Worm (Caenorhabditis elegans) whole organism, young adult: ENCODE data around the gene mrg-1.

Experiments used
- B0019.2 ChIP-seq: fragments of 200-800 bp; sonication (Bioruptor generic); conservative IDR thresholded peaks from 2 replicates; pipeline ENCODE4 v1.3.6; 2022; ENCODE audit warnings: missing genetic modification reagents, missing genetic modification characterization, missing compliant biosample characterization
- B0035.1 ChIP-seq: sonication (generic microtip); optimal IDR thresholded peaks from 2 replicates; lab custom pipeline; 2016; ENCODE audit warnings: missing genetic modification characterization, mild to moderate bottlenecking, missing compliant biosample characterization, missing genotype, missing genetic modification reagents
- C17E4.6 ChIP-seq: fragments of 200-800 bp; sonication (Bioruptor generic); IDR thresholded peaks from 2 replicates; pipeline ENCODE4 v1.3.6; 2022; ENCODE audit warnings: missing genetic modification reagents, missing genetic modification characterization, missing compliant biosample characterization
- F22D6.2 ChIP-seq: sonication (generic microtip); optimal IDR thresholded peaks from 2 replicates; lab custom pipeline; 2016; ENCODE audit warnings: mild to moderate bottlenecking, missing genetic modification characterization, missing compliant biosample characterization
- F39B2.1 ChIP-seq: fragments of 200-800 bp; sonication (Bioruptor generic); IDR thresholded peaks from 2 replicates; pipeline ENCODE4 v1.3.6; 2022; ENCODE audit warnings: missing genetic modification reagents, missing genetic modification characterization, missing compliant biosample characterization
- F57A8.1 ChIP-seq: fragments of 200-800 bp; sonication (Bioruptor generic); optimal IDR thresholded peaks from 2 replicates; lab custom pipeline; 2018; ENCODE audit warnings: mild to moderate bottlenecking, missing genetic modification characterization, moderate library complexity, missing compliant biosample characterization
- F57C9.4 ChIP-seq: sonication (generic microtip); optimal IDR thresholded peaks from 2 replicates; lab custom pipeline; 2017; ENCODE audit warnings: mild to moderate bottlenecking, missing genetic modification characterization, missing compliant biosample characterization
- K12H6.12 ChIP-seq: fragments of 200-800 bp; sonication (Bioruptor generic); optimal IDR thresholded peaks from 2 replicates; lab custom pipeline; 2018; ENCODE audit warnings: mild to moderate bottlenecking, missing genetic modification characterization, missing compliant biosample characterization
- T07F8.4 ChIP-seq: sonication (generic microtip); optimal IDR thresholded peaks from 2 replicates; lab custom pipeline; 2016; ENCODE audit warnings: mild to moderate bottlenecking, missing genetic modification characterization, moderate library complexity, missing compliant biosample characterization
- Y53G8AR.9 ChIP-seq: fragments of 200-800 bp; sonication (Bioruptor generic); conservative IDR thresholded peaks from 2 replicates; pipeline ENCODE4 v1.3.6; 2022; ENCODE audit warnings: missing genetic modification reagents, missing genetic modification characterization, missing compliant biosample characterization
- Y79H2A.3 ChIP-seq: fragments of 200-800 bp; sonication (Bioruptor generic); conservative IDR thresholded peaks from 2 replicates; pipeline ENCODE4 v1.3.6; 2022; ENCODE audit warnings: missing genetic modification reagents, missing genetic modification characterization, missing compliant biosample characterization
- Y95B8A.8 ChIP-seq: fragments of 200-800 bp; sonication (Bioruptor generic); IDR thresholded peaks from 2 replicates; pipeline ENCODE4 v1.3.6; 2022; ENCODE audit warnings: missing genetic modification reagents, missing genetic modification characterization, missing compliant biosample characterization
- athp-1 ChIP-seq: sonication (generic microtip); optimal IDR thresholded peaks from 2 replicates; lab custom pipeline; 2017; ENCODE audit warnings: mild to moderate bottlenecking, missing genetic modification characterization, missing compliant biosample characterization
- ceh-100 ChIP-seq: fragments of 200-800 bp; sonication (Bioruptor generic); IDR thresholded peaks from 2 replicates; pipeline ENCODE4 v1.3.6; 2022; ENCODE audit warnings: missing genetic modification reagents, missing genetic modification characterization, missing compliant biosample characterization
- ceh-58 ChIP-seq: fragments of 200-800 bp; sonication (Bioruptor generic); IDR thresholded peaks from 2 replicates; pipeline ENCODE4 v1.3.6; 2022; ENCODE audit warnings: missing genetic modification characterization, missing compliant biosample characterization
- ceh-79 ChIP-seq: sonication (generic microtip); optimal IDR thresholded peaks from 2 replicates; lab custom pipeline; 2017; ENCODE audit warnings: mild to moderate bottlenecking, missing genetic modification characterization, missing compliant biosample characterization
- ceh-91 ChIP-seq: fragments of 200-800 bp; sonication (Bioruptor generic); IDR thresholded peaks from 2 replicates; pipeline ENCODE4 v1.3.6; 2022; ENCODE audit warnings: missing genetic modification reagents, missing genetic modification characterization, missing compliant biosample characterization
- chd-7 ChIP-seq: sonication (generic microtip); optimal IDR thresholded peaks from 2 replicates; lab custom pipeline; 2016; ENCODE audit warnings: mild to moderate bottlenecking, missing genetic modification characterization, moderate library complexity, missing compliant biosample characterization
- die-1 ChIP-seq: sonication (generic microtip); optimal IDR thresholded peaks from 2 replicates; lab custom pipeline; 2016; ENCODE audit warnings: missing genotype, mild to moderate bottlenecking, missing genetic modification characterization, missing compliant biosample characterization
- dox-1 ChIP-seq: fragments of 200-800 bp; sonication (Bioruptor generic); IDR thresholded peaks from 2 replicates; pipeline ENCODE4 v1.3.6; 2022; ENCODE audit warnings: missing genetic modification reagents, missing genetic modification characterization, missing compliant biosample characterization
- dpff-1 ChIP-seq: sonication (generic microtip); optimal IDR thresholded peaks from 2 replicates; lab custom pipeline; 2017; ENCODE audit warnings: mild to moderate bottlenecking, missing genetic modification characterization, missing compliant biosample characterization
- dpl-1 ChIP-seq: fragments of 150-350 bp; optimal IDR thresholded peaks from 2 replicates; lab custom pipeline; 2014; ENCODE audit warnings: missing biosample characterization, missing genetic modification reagents, missing genetic modification characterization
- egrh-3 ChIP-seq: fragments of 200-800 bp; sonication (Bioruptor generic); IDR thresholded peaks from 2 replicates; pipeline ENCODE4 v1.3.6; 2022; ENCODE audit warnings: missing genetic modification reagents, missing genetic modification characterization, missing compliant biosample characterization
- hlh-26 ChIP-seq: fragments of 200-800 bp; sonication (Bioruptor generic); conservative IDR thresholded peaks from 2 replicates; pipeline ENCODE4 v1.3.6; 2022; ENCODE audit warnings: missing genetic modification reagents, missing genetic modification characterization, missing compliant biosample characterization
- hmg-1.2 ChIP-seq: fragments of 200-800 bp; sonication (Bioruptor generic); IDR thresholded peaks from 2 replicates; pipeline ENCODE4 v1.3.6; 2022; ENCODE audit warnings: missing genetic modification reagents, missing genetic modification characterization, missing compliant biosample characterization
- hrde-1 ChIP-seq: sonication (generic microtip); optimal IDR thresholded peaks from 2 replicates; lab custom pipeline; 2016; ENCODE audit warnings: missing genetic modification characterization, mild to moderate bottlenecking, missing compliant biosample characterization, moderate library complexity, missing genotype, missing genetic modification reagents, borderline replicate concordance
- lag-1 ChIP-seq: fragments of 200-800 bp; sonication (Bioruptor generic); IDR thresholded peaks from 2 replicates; pipeline ENCODE4 v1.3.6; 2022; ENCODE audit warnings: missing genetic modification reagents, missing genetic modification characterization, missing compliant biosample characterization
- let-526 ChIP-seq: fragments of 200-800 bp; sonication (Bioruptor generic); IDR thresholded peaks from 2 replicates; pipeline ENCODE4 v1.3.6; 2022; ENCODE audit warnings: missing genetic modification reagents, missing genetic modification characterization, missing compliant biosample characterization
- let-607 ChIP-seq, 2 experiments: fragments of 200-800 bp in 1 of 2; sonication (Bioruptor generic) in 1 of 2; sonication (generic microtip) in 1 of 2; optimal IDR thresholded peaks; 2 replicates each; lab custom pipeline; 2016 to 2018; ENCODE audit warnings: mild to moderate bottlenecking in 2 of 2, missing compliant biosample characterization in 2 of 2, missing genetic modification characterization in 2 of 2, moderate library complexity in 2 of 2, missing genotype in 1 of 2
- lin-26 ChIP-seq: fragments of 200-800 bp; sonication (Bioruptor generic); IDR thresholded peaks from 2 replicates; pipeline ENCODE4 v1.3.6; 2022; ENCODE audit warnings: missing genetic modification reagents, missing genetic modification characterization, missing compliant biosample characterization
- lin-35 ChIP-seq, 3 experiments: fragments of 150-350 bp in 2 of 3; sonication (generic microtip) in 1 of 3; optimal IDR thresholded peaks; 2 replicates each; lab custom pipeline; 2014 to 2018; ENCODE audit warnings: missing biosample characterization in 3 of 3, missing genetic modification characterization in 3 of 3, missing genetic modification reagents in 3 of 3
- lsl-1 ChIP-seq: fragments of 200-800 bp; sonication (Bioruptor generic); optimal IDR thresholded peaks from 2 replicates; lab custom pipeline; 2018; ENCODE audit warnings: mild to moderate bottlenecking, missing genetic modification characterization, moderate library complexity, missing compliant biosample characterization
- madf-3 ChIP-seq: fragments of 200-800 bp; sonication (Bioruptor generic); IDR thresholded peaks from 2 replicates; pipeline ENCODE4 v1.3.6; 2022; ENCODE audit warnings: missing genetic modification reagents, missing genetic modification characterization, missing compliant biosample characterization
- mxl-1 ChIP-seq: sonication (generic microtip); optimal IDR thresholded peaks from 2 replicates; lab custom pipeline; 2016; ENCODE audit warnings: missing genetic modification characterization, missing compliant biosample characterization
- nhr-120 ChIP-seq: fragments of 200-800 bp; sonication (Bioruptor generic); IDR thresholded peaks from 2 replicates; pipeline ENCODE4 v1.3.6; 2022; ENCODE audit warnings: missing genetic modification characterization, missing compliant biosample characterization
- nhr-179 ChIP-seq: sonication (generic microtip); optimal IDR thresholded peaks from 2 replicates; lab custom pipeline; 2016; ENCODE audit warnings: mild to moderate bottlenecking, missing genetic modification characterization, missing compliant biosample characterization
- nhr-90 ChIP-seq: sonication (generic microtip); optimal IDR thresholded peaks from 2 replicates; lab custom pipeline; 2016; ENCODE audit warnings: missing genotype, mild to moderate bottlenecking, missing genetic modification characterization, missing compliant biosample characterization
- pha-4 ChIP-seq: fragments of 150-350 bp; sonication (generic microtip); optimal IDR thresholded peaks from 2 replicates; lab custom pipeline; 2014; ENCODE audit warnings: missing biosample characterization, missing genetic modification reagents, missing genetic modification characterization
- rec-8 ChIP-seq, 2 experiments: sonication (generic microtip); optimal IDR thresholded peaks; 2 replicates each; lab custom pipeline; 2016; ENCODE audit warnings: mild to moderate bottlenecking in 2 of 2, missing genetic modification characterization in 2 of 2, missing genetic modification reagents in 2 of 2, missing genotype in 2 of 2, missing biosample characterization in 1 of 2, missing compliant biosample characterization in 1 of 2, moderate library complexity in 1 of 2
- rpc-1 ChIP-seq, 2 experiments: fragments of 150-350 bp in 1 of 2; sonication (generic microtip) in 1 of 2; optimal IDR thresholded peaks; 2 replicates each; lab custom pipeline; 2014 to 2018; ENCODE audit warnings: missing biosample characterization in 1 of 2, missing genetic modification characterization in 1 of 2, missing genetic modification reagents in 1 of 2, missing genotype in 1 of 2
- sea-2 ChIP-seq: fragments of 200-800 bp; sonication (Bioruptor generic); IDR thresholded peaks from 2 replicates; pipeline ENCODE4 v1.3.6; 2022; ENCODE audit warnings: missing genetic modification characterization, missing compliant biosample characterization
- snpc-1.3 ChIP-seq: sonication (generic microtip); optimal IDR thresholded peaks from 2 replicates; lab custom pipeline; 2017; ENCODE audit warnings: missing genetic modification characterization, mild to moderate bottlenecking, missing compliant biosample characterization, antibody characterized with exemption, moderate library complexity, missing genotype, missing genetic modification reagents; ENCODE audit not compliant: insufficient read depth
- snpc-4 ChIP-seq, 5 experiments: fragments of 150-350 bp in 1 of 5; sonication (generic microtip) in 4 of 5; optimal IDR thresholded peaks; 2 replicates each; lab custom pipeline; 2014 to 2018; ENCODE audit warnings: missing genetic modification characterization in 5 of 5, missing biosample characterization in 3 of 5, antibody characterized with exemption in 2 of 5, mild to moderate bottlenecking in 2 of 5, missing compliant biosample characterization in 2 of 5, missing genotype in 2 of 5, moderate library complexity in 2 of 5, missing genetic modification reagents in 1 of 5
- tlf-1 ChIP-seq: fragments of 200-800 bp; sonication (Bioruptor generic); optimal IDR thresholded peaks from 2 replicates; lab custom pipeline; 2018; ENCODE audit warnings: mild to moderate bottlenecking, missing genetic modification characterization, missing compliant biosample characterization
- xnd-1 ChIP-seq: sonication (generic microtip); optimal IDR thresholded peaks from 2 replicates; lab custom pipeline; 2016; ENCODE audit warnings: missing genotype, missing genetic modification reagents, missing genetic modification characterization, missing compliant biosample characterization
- ztf-18 ChIP-seq: sonication (generic microtip); optimal IDR thresholded peaks from 2 replicates; lab custom pipeline; 2016; ENCODE audit warnings: missing genotype, mild to moderate bottlenecking, missing genetic modification characterization, missing compliant biosample characterization
- ztf-6 ChIP-seq: fragments of 200-800 bp; sonication (Bioruptor generic); IDR thresholded peaks from 2 replicates; pipeline ENCODE4 v1.3.6; 2022; ENCODE audit warnings: missing genetic modification reagents, missing genetic modification characterization, missing compliant biosample characterization

mrg-1 gene

ce11 chrIII:12906611-12907037 lies 32.2 kb upstream of the mrg-1 start (continued):
- no peak for TF ChIP-seq rpc-1 (optimal IDR thresholded peaks at IDR 0.05; lab: Kevin White, UChicago)
- no peak for TF ChIP-seq rpc-1 (tag; optimal IDR thresholded peaks at IDR 0.05; lab: Kevin White, UChicago)
- TF ChIP-seq athp-1 (tag; lab: Kevin White, UChicago) = peak; percentile 69
- peak; percentile 64; the same call in 1 of the 2 replicates for TF ChIP-seq F39B2.1 (GFP tag; lab: Robert Waterston, UW)
- no peak for TF ChIP-seq F57C9.4
- TF ChIP-seq lag-1 (GFP tag; lab: Robert Waterston, UW) = no peak
- TF ChIP-seq let-526 (GFP tag; lab: Robert Waterston, UW) = no peak
- TF ChIP-seq egrh-3 = no peak
- peak; percentile 75 for TF ChIP-seq B0035.1 (tag; lab: Kevin White, UChicago)
- TF ChIP-seq let-607 (tag; optimal IDR thresholded peaks at IDR 0.05; lab: Kevin White, UChicago) = peak; percentile 13 to 45
- TF ChIP-seq C17E4.6 (GFP tag; lab: Robert Waterston, UW) = no peak
- TF ChIP-seq tlf-1 (GFP tag; lab: Kevin White, UChicago) = peak; percentile 78
- TF ChIP-seq lin-26 (GFP tag; lab: Robert Waterston, UW) = no peak
- TF ChIP-seq die-1 (tag; lab: Kevin White, UChicago) = peak; percentile 38
- TF ChIP-seq ztf-18 (tag; lab: Kevin White, UChicago) = no peak
- no peak for TF ChIP-seq F57A8.1 (GFP tag; lab: Kevin White, UChicago)
- TF ChIP-seq nhr-179 (tag; lab: Kevin White, UChicago) = no peak
- TF ChIP-seq Y53G8AR.9 (GFP tag; lab: Robert Waterston, UW) = peak; percentile 77
- no peak for TF ChIP-seq hlh-26
- TF ChIP-seq hrde-1 (tag; lab: Kevin White, UChicago) = peak; percentile 79
- TF ChIP-seq chd-7 (tag; lab: Kevin White, UChicago) = peak; percentile 78
- TF ChIP-seq B0019.2 = no peak
- TF ChIP-seq F22D6.2 = no peak
- no peak for TF ChIP-seq madf-3 (GFP tag; lab: Robert Waterston, UW)
- peak; percentile 37; the same call in 1 of the 2 replicates for TF ChIP-seq dox-1 (GFP tag; lab: Robert Waterston, UW)
- TF ChIP-seq ceh-100 (GFP tag; lab: Robert Waterston, UW) = no peak
- TF ChIP-seq lin-35 (GFP tag; optimal IDR thresholded peaks at IDR 0.05; lab: Kevin White, UChicago) = peak in 1 of 3 experiments; percentile 17
- TF ChIP-seq ceh-58 = no peak
- TF ChIP-seq hmg-1.2 (GFP tag; lab: Robert Waterston, UW) = peak; percentile 25
- TF ChIP-seq snpc-4 (GFP tag; optimal IDR thresholded peaks at IDR 0.05; lab: Kevin White, UChicago) = no peak
- peak in 2 of 4 experiments; percentile 36 to 42 for TF ChIP-seq snpc-4 (tag; optimal IDR thresholded peaks at IDR 0.05; lab: Kevin White, UChicago)
- peak; percentile 46 for TF ChIP-seq dpff-1 (tag; lab: Kevin White, UChicago)
- no peak for TF ChIP-seq nhr-120 (GFP tag; lab: Robert Waterston, UW)
- no peak for TF ChIP-seq dpl-1
- 0 out of 2 replicates have a peak, but pooled peaks have one; percentile 9 for TF ChIP-seq ceh-91 (GFP tag; lab: Robert Waterston, UW)
- TF ChIP-seq nhr-90 = peak; percentile 55
- no peak for TF ChIP-seq T07F8.4
- no peak for TF ChIP-seq ztf-6 (GFP tag; lab: Robert Waterston, UW)
- TF ChIP-seq pha-4 (tag; lab: Kevin White, UChicago) = no peak
- TF ChIP-seq K12H6.12 (tag; lab: Kevin White, UChicago) = no peak
- no peak for TF ChIP-seq sea-2 (GFP tag; lab: Robert Waterston, UW)
- TF ChIP-seq mxl-1 (tag; lab: Kevin White, UChicago) = no peak
- TF ChIP-seq snpc-1.3 = no peak
- TF ChIP-seq ceh-79 (tag; lab: Kevin White, UChicago) = peak; percentile 74
- TF ChIP-seq xnd-1 (tag; lab: Kevin White, UChicago) = peak; percentile 12
- TF ChIP-seq Y95B8A.8 (GFP tag; lab: Robert Waterston, UW) = peak; percentile 79
- TF ChIP-seq lsl-1 (GFP tag; lab: Kevin White, UChicago) = no peak
- TF ChIP-seq rec-8 (tag; optimal IDR thresholded peaks at IDR 0.05; lab: Kevin White, UChicago) = no peak
- TF ChIP-seq Y79H2A.3 (GFP tag; lab: Robert Waterston, UW) = peak; percentile 73; the same call in 1 of the 2 replicates
